Fruit fly (Drosophila melanogaster): ENCODE data around the gene Prp4k.
A peak's percentile ranks its signal among the peaks of the same experiment; 100 is the strongest.

The Prp4k gene

DNA sequence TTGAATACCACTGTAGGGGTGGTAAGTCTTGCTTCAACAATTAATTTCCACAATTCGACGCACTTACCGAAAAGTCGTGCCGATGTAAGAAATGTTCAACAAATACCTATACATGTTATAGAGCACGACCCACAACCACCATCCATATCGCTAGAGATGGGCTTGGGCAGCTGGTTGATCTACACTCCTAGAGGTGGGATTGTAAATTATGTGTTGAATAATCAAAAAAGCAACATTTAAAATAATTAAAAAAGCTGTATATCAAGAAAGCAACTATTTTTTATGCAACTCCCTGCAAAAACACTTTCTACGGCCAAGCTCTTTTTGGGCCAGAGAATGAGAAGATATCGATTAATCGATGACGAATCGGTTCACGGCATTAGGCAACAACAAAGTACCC, 27.0 kb downstream of the Prp4k start, which contains the start of the genes CG34140, Mkp and Mtch (continued):
- 0 out of 2 replicates have a peak, but pooled peaks have one; percentile 59 for TF ChIP-seq CG42726 (GFP tag; IDR thresholded peaks at IDR 0.05; ENCODE audit: partially characterized antibody)
- no peak for TF ChIP-seq pan (optimal IDR thresholded peaks at IDR 0.05)
- TF ChIP-seq pan (GFP tag; optimal IDR thresholded peaks at IDR 0.05 in 1 of 2, IDR thresholded peaks at IDR 0.05 in 1 of 2) = peak in 1 of 2 experiments; percentile 80
- no peak for TF ChIP-seq Sox102F (GFP tag; optimal IDR thresholded peaks at IDR 0.05)
- no peak for TF ChIP-seq CG6254 (GFP tag; optimal IDR thresholded peaks at IDR 0.05)
- peak; percentile 85 for TF ChIP-seq CG10431 (GFP tag; optimal IDR thresholded peaks at IDR 0.05)
- TF ChIP-seq CG15514 (GFP tag; optimal IDR thresholded peaks at IDR 0.05) = peak; percentile 84
- peak in 1 of 2 experiments; percentile 83 for TF ChIP-seq bsh (GFP tag; optimal IDR thresholded peaks at IDR 0.05)
- peak; percentile 83 for TF ChIP-seq CG12104 (GFP tag; optimal IDR thresholded peaks at IDR 0.05)
- no peak for TF ChIP-seq B-H2 (GFP tag; optimal IDR thresholded peaks at IDR 0.05)
- TF ChIP-seq Drgx (GFP tag; IDR thresholded peaks at IDR 0.05) = peak; percentile 36; the same call in 1 of the 2 replicates
- peak; percentile 82 for TF ChIP-seq CG8924 (tag; optimal IDR thresholded peaks at IDR 0.05)
- no peak for TF ChIP-seq CG1603 (tag; optimal IDR thresholded peaks at IDR 0.05)
- peak; percentile 81 for TF ChIP-seq nerfin-2 (GFP tag; IDR thresholded peaks at IDR 0.05; ENCODE audit: partially characterized antibody)
- TF ChIP-seq CG12769 (tag; optimal IDR thresholded peaks at IDR 0.05) = no peak
- TF ChIP-seq CG13424 (tag; optimal IDR thresholded peaks at IDR 0.05) = peak; percentile 88
- TF ChIP-seq Kr (GFP tag; optimal IDR thresholded peaks at IDR 0.05) = no peak
- TF ChIP-seq al (GFP tag; IDR thresholded peaks at IDR 0.05) = peak; percentile 73
- TF ChIP-seq unpg (GFP tag; optimal IDR thresholded peaks at IDR 0.05) = no peak
- TF ChIP-seq NC2α (GFP tag; optimal IDR thresholded peaks at IDR 0.05) = peak; percentile 65
- TF ChIP-seq Med (GFP tag) = peak; percentile 99
- peak; percentile 70 for TF ChIP-seq tgo (GFP tag; IDR thresholded peaks at IDR 0.05)
- TF ChIP-seq gem (tag; optimal IDR thresholded peaks at IDR 0.05) = peak; percentile 91
- TF ChIP-seq vvl (GFP tag; IDR thresholded peaks at IDR 0.05) = peak; percentile 85
- TF ChIP-seq Fer2 (tag; optimal IDR thresholded peaks at IDR 0.05) = peak; percentile 64
- peak; percentile 71 for TF ChIP-seq CG2202 (tag; optimal IDR thresholded peaks at IDR 0.05)
- TF ChIP-seq Dip3 (GFP tag; optimal IDR thresholded peaks at IDR 0.05) = peak; percentile 93
- peak; percentile 85 for TF ChIP-seq Hr3 (GFP tag; optimal IDR thresholded peaks at IDR 0.05)
- TF ChIP-seq ems (GFP tag; optimal IDR thresholded peaks at IDR 0.05) = peak; percentile 68
- no peak for TF ChIP-seq CG3281 (GFP tag; optimal IDR thresholded peaks at IDR 0.05)
- peak; percentile 74 for TF ChIP-seq trh (GFP tag; optimal IDR thresholded peaks at IDR 0.05)
- peak; percentile 72 for TF ChIP-seq cato (GFP tag; optimal IDR thresholded peaks at IDR 0.05; ENCODE audit: borderline replicate concordance)
- TF ChIP-seq CkIIα-i1 (GFP tag; IDR thresholded peaks at IDR 0.05) = no peak
- peak; percentile 96 for TF ChIP-seq unc-4 (GFP tag; IDR thresholded peaks at IDR 0.05; ENCODE audit: partially characterized antibody)
- TF ChIP-seq CG9437 (GFP tag; optimal IDR thresholded peaks at IDR 0.05) = peak; percentile 63
- TF ChIP-seq Lhr (GFP tag; optimal IDR thresholded peaks at IDR 0.05) = no peak
- peak; percentile 69 for TF ChIP-seq ab (GFP tag; optimal IDR thresholded peaks at IDR 0.05)
- TF ChIP-seq emc (GFP tag; optimal IDR thresholded peaks at IDR 0.05) = peak; percentile 68
- TF ChIP-seq gro (GFP tag; optimal IDR thresholded peaks at IDR 0.05) = no peak
- peak; percentile 27 for TF ChIP-seq fd102C (GFP tag; optimal IDR thresholded peaks at IDR 0.05)
- TF ChIP-seq CG33213 (GFP tag; optimal IDR thresholded peaks at IDR 0.05) = peak; percentile 92
- TF ChIP-seq pzg (GFP tag; optimal IDR thresholded peaks at IDR 0.05) = peak; percentile 82
- TF ChIP-seq her (GFP tag; optimal IDR thresholded peaks at IDR 0.05) = peak; percentile 79
- peak; percentile 89 for TF ChIP-seq CG7786 (GFP tag; optimal IDR thresholded peaks at IDR 0.05)
- peak; percentile 76 for TF ChIP-seq danr (GFP tag; IDR thresholded peaks at IDR 0.05)
- TF ChIP-seq Xrp1 (GFP tag; IDR thresholded peaks at IDR 0.05) = peak; percentile 90
- peak; percentile 81 for TF ChIP-seq Mes4 (GFP tag; optimal IDR thresholded peaks at IDR 0.05)
- TF ChIP-seq CG8359 (GFP tag; optimal IDR thresholded peaks at IDR 0.05; ENCODE audit: borderline replicate concordance) = no peak
- TF ChIP-seq Bgb (GFP tag; IDR thresholded peaks at IDR 0.05; ENCODE audit: partially characterized antibody) = peak; percentile 89
- no peak for TF ChIP-seq CG7745 (tag; optimal IDR thresholded peaks at IDR 0.05)

Measured in whole organism, embryonic.